Fruit fly (Drosophila melanogaster): Measurements from ENCODE around the gene CG44004.

DNA sequence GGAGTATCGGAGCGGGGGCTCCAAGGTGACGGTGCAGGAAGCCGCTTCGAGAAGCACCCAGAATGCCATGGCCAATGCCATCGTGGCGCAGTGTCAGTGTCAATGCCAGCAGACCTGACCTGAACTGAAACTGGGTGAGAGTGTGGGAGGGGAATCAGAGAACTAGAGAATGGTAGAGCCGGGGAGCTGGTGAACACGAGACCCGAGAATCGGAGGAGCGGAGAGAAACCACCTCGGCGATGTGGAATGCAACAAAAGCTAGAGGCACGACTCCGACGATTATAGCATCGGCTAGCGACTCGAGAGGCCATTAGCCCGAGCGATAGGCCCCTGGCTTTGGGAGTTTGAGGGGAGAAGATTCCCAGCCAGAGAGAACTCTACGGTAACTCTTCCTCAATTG lies 8.3 kb upstream of the CG44004 start:
- TF ChIP-seq EcR (GFP tag; optimal IDR thresholded peaks at IDR 0.05) (peak in 1 of 2 experiments; percentile 98), CG8478 (optimal IDR thresholded peaks at IDR 0.05) (no peak), pan (optimal IDR thresholded peaks at IDR 0.05) (no peak), psq (optimal IDR thresholded peaks at IDR 0.05) (no peak), Dll (optimal IDR thresholded peaks at IDR 0.05) (no peak), usp (GFP tag; optimal IDR thresholded peaks at IDR 0.05) (no peak)

Measured in whole organism.